Fruit fly (Drosophila melanogaster): Measurements from ENCODE around the gene Larp4B.

Gene Larp4B

DNA sequence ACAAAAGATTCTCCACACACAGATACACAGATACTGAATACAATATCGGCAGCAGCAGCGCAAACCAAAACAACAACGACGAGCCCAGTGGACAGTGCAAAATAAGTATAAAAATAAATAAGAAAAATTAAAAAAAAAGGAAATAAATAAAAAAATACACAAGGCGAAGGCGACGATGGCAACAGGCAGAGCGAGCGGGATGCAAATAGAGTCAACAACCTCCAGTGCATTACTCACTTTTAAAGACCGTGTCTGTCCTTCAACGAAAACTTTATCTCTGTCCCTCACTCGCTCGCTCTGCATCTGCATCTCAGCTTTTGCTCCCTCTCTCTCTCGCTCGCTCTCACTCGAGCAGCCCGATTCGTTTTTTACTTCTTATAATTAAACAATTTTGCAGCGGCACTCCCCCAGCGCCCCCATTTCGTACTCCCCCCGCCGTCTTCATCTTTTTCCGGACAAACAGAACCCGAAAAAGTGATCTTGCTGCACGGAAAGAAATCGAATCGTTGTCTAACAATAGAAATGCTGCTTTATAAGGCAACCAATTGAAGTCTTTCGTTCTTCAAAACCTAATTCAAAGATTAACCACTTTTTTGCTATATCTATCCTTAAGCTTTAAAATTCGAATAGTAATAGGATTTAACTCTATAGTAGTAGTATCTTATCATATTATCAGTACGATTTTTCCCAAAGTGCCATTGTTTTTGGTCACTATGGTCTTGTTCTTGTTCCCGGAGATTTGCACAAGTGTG lies 21.9 kb downstream of the Larp4B start (continued):
- TF ChIP-seq CG7745 (tag; optimal IDR thresholded peaks at IDR 0.05) (no peak), Opbp (GFP tag; IDR thresholded peaks at IDR 0.05; ENCODE audit: partially characterized antibody) (no peak), CTCF (GFP tag; optimal IDR thresholded peaks at IDR 0.05) (no peak)

DNA sequence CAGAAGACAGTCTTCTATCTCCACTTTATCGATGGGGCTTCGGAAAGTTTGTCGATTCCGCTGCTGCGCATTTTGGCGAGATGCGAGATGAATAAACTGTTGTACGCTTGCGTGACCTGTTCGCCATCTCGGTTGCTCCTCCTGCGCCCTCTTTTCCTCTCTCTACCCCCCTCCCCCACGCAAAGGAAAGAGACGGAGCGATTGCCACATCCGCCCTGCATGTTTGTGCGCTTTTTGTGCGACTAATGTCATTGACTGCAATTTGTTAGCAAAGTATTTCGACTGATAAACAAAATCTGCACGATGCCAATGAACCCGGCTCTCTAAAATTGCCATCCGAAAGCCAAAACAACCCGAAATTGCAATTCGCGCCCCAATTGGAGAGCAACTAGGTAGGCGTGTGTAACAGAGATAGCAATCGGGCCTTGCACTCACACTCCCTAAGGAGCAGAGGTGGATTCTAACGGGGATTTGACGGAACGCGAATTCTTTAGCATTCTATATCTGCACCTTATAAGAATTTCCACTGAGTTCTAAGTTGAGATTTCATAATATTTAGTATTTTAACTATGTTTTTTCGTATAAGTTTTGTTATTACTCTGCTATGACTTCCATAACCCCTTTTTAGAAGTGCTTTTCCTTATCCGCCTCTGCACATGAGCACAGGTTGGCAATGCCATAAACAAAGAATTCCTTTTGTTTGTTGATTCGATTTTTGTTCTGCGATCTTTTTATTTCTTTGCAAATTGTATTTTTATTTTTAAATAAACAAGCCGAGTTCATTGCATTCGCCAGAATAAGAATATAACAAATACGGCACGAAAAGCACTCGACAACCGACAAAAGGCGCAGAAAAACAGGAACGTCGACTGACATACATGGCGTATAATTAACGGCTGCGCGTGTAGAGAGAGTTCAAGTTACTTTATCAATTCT lies 22.8 kb downstream of the Larp4B start, which contains the start of gene CG43389:
Gene CG43389, plus strand, starts transcription at position 886 of the 936 bp plus-strand sequence.
- TF ChIP-seq CG10267 (tag; optimal IDR thresholded peaks at IDR 0.05) = no peak
- TF ChIP-seq CG10959 (GFP tag; IDR thresholded peaks at IDR 0.05) = no peak
- peak; percentile 99 for TF ChIP-seq corto (GFP tag; optimal IDR thresholded peaks at IDR 0.05)
- TF ChIP-seq ci (GFP tag; IDR thresholded peaks at IDR 0.05) = no peak
- TF ChIP-seq sisA (GFP tag; IDR thresholded peaks at IDR 0.05) = no peak
- TF ChIP-seq Asciz (GFP tag; optimal IDR thresholded peaks at IDR 0.05) = no peak
- no peak for TF ChIP-seq CG14441 (GFP tag; IDR thresholded peaks at IDR 0.05)
- no peak for TF ChIP-seq jing (GFP tag; optimal IDR thresholded peaks at IDR 0.05)
- no peak for TF ChIP-seq CG6254 (GFP tag; optimal IDR thresholded peaks at IDR 0.05)
- TF ChIP-seq CG1529 (GFP tag; optimal IDR thresholded peaks at IDR 0.05) = no peak
- peak; percentile 91 for TF ChIP-seq nom (GFP tag; optimal IDR thresholded peaks at IDR 0.05)
- no peak for TF ChIP-seq scrt (GFP tag; optimal IDR thresholded peaks at IDR 0.05)
- no peak for TF ChIP-seq twi (tag; optimal IDR thresholded peaks at IDR 0.05)
- TF ChIP-seq Sox100B (GFP tag; optimal IDR thresholded peaks at IDR 0.05) = no peak
- no peak for TF ChIP-seq lilli (GFP tag; optimal IDR thresholded peaks at IDR 0.05)
- TF ChIP-seq ase (GFP tag; IDR thresholded peaks at IDR 0.05) = no peak
- TF ChIP-seq CG11723 (GFP tag; optimal IDR thresholded peaks at IDR 0.05) = no peak
- TF ChIP-seq al (GFP tag; IDR thresholded peaks at IDR 0.05) = no peak
- no peak for TF ChIP-seq CG34224 (GFP tag; IDR thresholded peaks at IDR 0.05; ENCODE audit: partially characterized antibody)
- TF ChIP-seq BEAF-32 (GFP tag; optimal IDR thresholded peaks at IDR 0.05) = no peak
- peak; percentile 61; the same call in 1 of the 2 replicates for TF ChIP-seq Drgx (GFP tag; IDR thresholded peaks at IDR 0.05)
- peak in 1 of 2 experiments; percentile 69 for TF ChIP-seq bsh (GFP tag; optimal IDR thresholded peaks at IDR 0.05)
- no peak for TF ChIP-seq chif (GFP tag; optimal IDR thresholded peaks at IDR 0.05)
- TF ChIP-seq toy (GFP tag; IDR thresholded peaks at IDR 0.05) = no peak
- TF ChIP-seq CG1832 (GFP tag; optimal IDR thresholded peaks at IDR 0.05) = peak; percentile 24
- no peak for TF ChIP-seq Sry-δ (GFP tag; optimal IDR thresholded peaks at IDR 0.05)
- TF ChIP-seq Lhr (GFP tag; optimal IDR thresholded peaks at IDR 0.05) = no peak
- no peak for TF ChIP-seq caup (GFP tag; optimal IDR thresholded peaks at IDR 0.05; ENCODE audit: severe bottlenecking)
- no peak for TF ChIP-seq fru (optimal IDR thresholded peaks at IDR 0.05)
- TF ChIP-seq Ets65A (GFP tag) = peak; percentile 29
- TF ChIP-seq CG30020 (tag; optimal IDR thresholded peaks at IDR 0.05) = no peak
- no peak for TF ChIP-seq knrl (GFP tag; IDR thresholded peaks at IDR 0.05; ENCODE audit: partially characterized antibody)
- no peak for TF ChIP-seq H2.0 (GFP tag; IDR thresholded peaks at IDR 0.05)
- no peak for TF ChIP-seq tap (tag; optimal IDR thresholded peaks at IDR 0.05)
- TF ChIP-seq CrebB (tag; optimal IDR thresholded peaks at IDR 0.05) = no peak
- TF ChIP-seq Bdp1 (GFP tag; optimal IDR thresholded peaks at IDR 0.05) = no peak
- TF ChIP-seq mam (GFP tag; optimal IDR thresholded peaks at IDR 0.05) = no peak
- TF ChIP-seq Ada2b (GFP tag; IDR thresholded peaks at IDR 0.05) = no peak
- no peak for TF ChIP-seq CG6854 (GFP tag; optimal IDR thresholded peaks at IDR 0.05)
- TF ChIP-seq yki (optimal IDR thresholded peaks at IDR 0.05) = no peak
- TF ChIP-seq slou (GFP tag; optimal IDR thresholded peaks at IDR 0.05) = no peak
- no peak for TF ChIP-seq pho (GFP tag; optimal IDR thresholded peaks at IDR 0.05)
- no peak for TF ChIP-seq lola (GFP tag; optimal IDR thresholded peaks at IDR 0.05)
- TF ChIP-seq CG16863 (GFP tag; optimal IDR thresholded peaks at IDR 0.05) = no peak

Data from whole organism, embryonic.